Fruit fly (Drosophila melanogaster) whole organism, embryonic: ENCODE data around the gene Abca3.

Experiments used
- Abd-B ChIP-seq: fragments of 200-800 bp; sonication (Bioruptor generic); optimal IDR thresholded peaks from 2 replicates; lab custom pipeline; 2018; ENCODE audit warnings: missing biosample characterization, mild to moderate bottlenecking, missing genetic modification characterization, moderate library complexity
- CG10267 ChIP-seq: fragments of 200-800 bp; sonication (Bioruptor generic); optimal IDR thresholded peaks from 2 replicates; lab custom pipeline; 2018; ENCODE audit warnings: missing biosample characterization, mild to moderate bottlenecking, missing genetic modification characterization, moderate library complexity
- CG10366 ChIP-seq: fragments of 200-800 bp; sonication (Bioruptor generic); IDR thresholded peaks from 2 replicates; pipeline ENCODE4 v1.3.6; 2022; ENCODE audit warnings: missing biosample characterization, missing genetic modification characterization
- CG10543 ChIP-seq: fragments of 200-800 bp; sonication (Bioruptor generic); optimal IDR thresholded peaks from 3 replicates; lab custom pipeline; 2017; ENCODE audit warnings: missing biosample characterization, mild to moderate bottlenecking, missing genetic modification characterization, moderate library complexity
- CG11560 ChIP-seq: fragments of 200-800 bp; sonication (Bioruptor generic); IDR thresholded peaks from 3 replicates; pipeline ENCODE4 v1.3.6; 2022; ENCODE audit warnings: missing biosample characterization, missing genetic modification characterization
- CG14965 ChIP-seq: fragments of 200-800 bp; sonication (Bioruptor generic); optimal IDR thresholded peaks from 2 replicates; lab custom pipeline; 2016; ENCODE audit warnings: missing biosample characterization, missing genetic modification characterization, borderline replicate concordance
- CG18011 ChIP-seq: fragments of 200-800 bp; sonication (Bioruptor generic); optimal IDR thresholded peaks from 2 replicates; lab custom pipeline; 2017; ENCODE audit warnings: missing biosample characterization, missing genetic modification characterization, mild to moderate bottlenecking, moderate library complexity, missing genotype
- CG18599 ChIP-seq: fragments of 200-800 bp; sonication (Bioruptor generic); optimal IDR thresholded peaks from 3 replicates; lab custom pipeline; 2017; ENCODE audit warnings: missing biosample characterization, missing genetic modification characterization, mild to moderate bottlenecking, moderate library complexity, missing genetic modification reagents
- CG18764 ChIP-seq: fragments of 200-800 bp; sonication (Bioruptor generic); optimal IDR thresholded peaks from 3 replicates; lab custom pipeline; 2016; ENCODE audit warnings: missing biosample characterization, missing genetic modification characterization
- CG3163 ChIP-seq: fragments of 200-800 bp; sonication (Bioruptor generic); optimal IDR thresholded peaks from 3 replicates; lab custom pipeline; 2016; ENCODE audit warnings: missing biosample characterization, missing genetic modification characterization
- CG33557 ChIP-seq: fragments of 200-800 bp; sonication (Bioruptor generic); optimal IDR thresholded peaks from 2 replicates; lab custom pipeline; 2019; ENCODE audit warnings: missing biosample characterization, mild to moderate bottlenecking, missing genetic modification characterization, moderate library complexity
- CG42726 ChIP-seq: fragments of 200-800 bp; sonication (Bioruptor generic); IDR thresholded peaks from 2 replicates; pipeline ENCODE4 v1.3.6; 2022; ENCODE audit warnings: missing biosample characterization, missing genetic modification characterization; ENCODE audit not compliant: partially characterized antibody
- CG43689 ChIP-seq: fragments of 200-800 bp; sonication (Bioruptor generic); IDR thresholded peaks from 2 replicates; pipeline ENCODE4 v1.3.6; 2022; ENCODE audit warnings: missing biosample characterization, missing genetic modification characterization
- CG6791 ChIP-seq: fragments of 200-800 bp; sonication (Bioruptor generic); IDR thresholded peaks from 3 replicates; pipeline ENCODE4 v1.3.6; 2022; ENCODE audit warnings: missing biosample characterization, missing genetic modification characterization; ENCODE audit not compliant: partially characterized antibody
- CG9876 ChIP-seq: fragments of 200-800 bp; sonication (Bioruptor generic); optimal IDR thresholded peaks from 2 replicates; lab custom pipeline; 2016; ENCODE audit warnings: missing biosample characterization, missing genetic modification characterization
- D ChIP-seq, 2 experiments: fragments of 200-800 bp in 1 of 2; fragments of >200 bp in 1 of 2; sonication (Bioruptor generic) in 1 of 2; optimal IDR thresholded peaks; 2 replicates in 1 of 2; 3 replicates in 1 of 2; lab custom pipeline; 2017; ENCODE audit warnings: mild to moderate bottlenecking in 1 of 2, missing biosample characterization in 1 of 2, missing genetic modification characterization in 1 of 2, missing genetic modification reagents in 1 of 2
- Dad ChIP-seq: fragments of 200-800 bp; sonication (Bioruptor generic); optimal IDR thresholded peaks from 3 replicates; lab custom pipeline; 2016; ENCODE audit warnings: missing biosample characterization, missing genetic modification characterization
- Doc3 ChIP-seq: fragments of 200-800 bp; sonication (Bioruptor generic); IDR thresholded peaks from 3 replicates; pipeline ENCODE4 v1.3.6; 2022; ENCODE audit warnings: missing biosample characterization, missing genetic modification characterization; ENCODE audit not compliant: partially characterized antibody
- Eip74EF ChIP-seq, 2 experiments: fragments of 200-800 bp in 1 of 2; fragments of >200 bp in 1 of 2; sonication (Bioruptor generic) in 1 of 2; optimal IDR thresholded peaks; 2 replicates each; lab custom pipeline; 2017 to 2019; ENCODE audit warnings: missing biosample characterization in 2 of 2, missing genetic modification characterization in 2 of 2, mild to moderate bottlenecking in 1 of 2, moderate library complexity in 1 of 2
- Hmx ChIP-seq: fragments of 200-800 bp; sonication (Bioruptor generic); optimal IDR thresholded peaks from 2 replicates; lab custom pipeline; 2016; ENCODE audit warnings: missing biosample characterization, missing genetic modification characterization
- MESR4 ChIP-seq: fragments of 200-800 bp; sonication (Bioruptor generic); optimal IDR thresholded peaks from 2 replicates; lab custom pipeline; 2018; ENCODE audit warnings: missing biosample characterization, mild to moderate bottlenecking, missing genetic modification characterization, moderate library complexity
- Med ChIP-seq: fragments of 200-800 bp; sonication (Bioruptor generic); peaks from one replicate; lab custom pipeline; 2016; ENCODE audit warnings: missing biosample characterization, missing genetic modification characterization, mild to moderate bottlenecking, inconsistent platforms, moderate library complexity
- NK7.1 ChIP-seq: fragments of 200-800 bp; sonication (Bioruptor generic); optimal IDR thresholded peaks from 3 replicates; lab custom pipeline; 2016; ENCODE audit warnings: missing biosample characterization, missing genetic modification characterization
- Nf-YA ChIP-seq: fragments of 200-800 bp; sonication (Bioruptor generic); IDR thresholded peaks from 2 replicates; pipeline ENCODE4 v1.3.6; 2022; ENCODE audit warnings: missing biosample characterization, missing genetic modification characterization
- NfI ChIP-seq: fragments of 200-800 bp; sonication (Bioruptor generic); optimal IDR thresholded peaks from 3 replicates; lab custom pipeline; 2018; ENCODE audit warnings: missing biosample characterization, mild to moderate bottlenecking, missing genetic modification characterization, moderate library complexity
- Sin3A ChIP-seq: fragments of >200 bp; optimal IDR thresholded peaks from 2 replicates; lab custom pipeline; 2018
- Usf ChIP-seq: fragments of 200-800 bp; sonication (Bioruptor generic); optimal IDR thresholded peaks from 2 replicates; lab custom pipeline; 2017; ENCODE audit warnings: missing genotype, missing biosample characterization, missing genetic modification characterization
- al ChIP-seq: fragments of 200-800 bp; sonication (Bioruptor generic); IDR thresholded peaks from 2 replicates; pipeline ENCODE4 v1.3.6; 2022; ENCODE audit warnings: missing biosample characterization, missing genetic modification characterization
- bab2 ChIP-seq: fragments of 200-800 bp; sonication (Bioruptor generic); optimal IDR thresholded peaks from 2 replicates; lab custom pipeline; 2016; ENCODE audit warnings: missing biosample characterization, missing genetic modification characterization
- cad ChIP-seq: fragments of >200 bp; optimal IDR thresholded peaks from 2 replicates; lab custom pipeline; 2017; ENCODE audit warnings: missing biosample characterization, missing genetic modification characterization
- chm ChIP-seq: fragments of 200-800 bp; sonication (Bioruptor generic); IDR thresholded peaks from 2 replicates; pipeline ENCODE4 v1.3.6; 2022; ENCODE audit warnings: missing biosample characterization, missing genetic modification characterization
- crp ChIP-seq, 2 experiments: fragments of 200-800 bp; sonication (Bioruptor generic); optimal IDR thresholded peaks; 2 replicates in 1 of 2; 3 replicates in 1 of 2; lab custom pipeline; 2017; ENCODE audit warnings: missing biosample characterization in 2 of 2, missing genetic modification characterization in 2 of 2, mild to moderate bottlenecking in 1 of 2, moderate library complexity in 1 of 2
- dmrt99B ChIP-seq: fragments of 200-800 bp; sonication (Bioruptor generic); optimal IDR thresholded peaks from 2 replicates; lab custom pipeline; 2018; ENCODE audit warnings: missing biosample characterization, mild to moderate bottlenecking, missing genetic modification characterization, moderate library complexity
- esg ChIP-seq: fragments of 200-800 bp; sonication (Bioruptor generic); conservative IDR thresholded peaks from 2 replicates; pipeline ENCODE4 v1.3.6; 2022; ENCODE audit warnings: missing biosample characterization, missing genetic modification characterization
- ewg ChIP-seq: fragments of 200-800 bp; sonication (Bioruptor generic); optimal IDR thresholded peaks from 3 replicates; lab custom pipeline; 2017; ENCODE audit warnings: mild to moderate bottlenecking, missing biosample characterization, missing genetic modification reagents, missing genetic modification characterization
- fd102C ChIP-seq: fragments of 200-800 bp; sonication (Bioruptor generic); optimal IDR thresholded peaks from 2 replicates; lab custom pipeline; 2018; ENCODE audit warnings: missing biosample characterization, mild to moderate bottlenecking, missing genetic modification characterization, moderate library complexity
- fd96Cb ChIP-seq: fragments of 200-800 bp; sonication (Bioruptor generic); optimal IDR thresholded peaks from 2 replicates; lab custom pipeline; 2018; ENCODE audit warnings: missing biosample characterization, mild to moderate bottlenecking, missing genetic modification characterization, moderate library complexity
- fu2 ChIP-seq: fragments of 200-800 bp; sonication (Bioruptor generic); optimal IDR thresholded peaks from 2 replicates; lab custom pipeline; 2016; ENCODE audit warnings: missing biosample characterization, missing genetic modification characterization
- gsb ChIP-seq: fragments of 200-800 bp; sonication (Bioruptor generic); IDR thresholded peaks from 2 replicates; pipeline ENCODE4 v1.3.6; 2022; ENCODE audit warnings: missing biosample characterization, missing genetic modification characterization
- lov ChIP-seq, 2 experiments: fragments of 200-800 bp in 1 of 2; fragments of >200 bp in 1 of 2; sonication (Bioruptor generic) in 1 of 2; IDR thresholded peaks in 1 of 2; optimal IDR thresholded peaks in 1 of 2; 2 replicates in 1 of 2; 3 replicates in 1 of 2; pipeline versions ENCODE4 v1.3.6 to Lab custom; 2017 to 2022; ENCODE audit warnings: missing biosample characterization in 1 of 2, missing genetic modification characterization in 1 of 2
- maf-S ChIP-seq: fragments of 200-800 bp; sonication (Bioruptor generic); optimal IDR thresholded peaks from 2 replicates; lab custom pipeline; 2016; ENCODE audit warnings: missing biosample characterization, missing genetic modification characterization
- mam ChIP-seq: fragments of 200-800 bp; sonication (Bioruptor generic); optimal IDR thresholded peaks from 3 replicates; lab custom pipeline; 2016; ENCODE audit warnings: missing biosample characterization, missing genetic modification characterization
- odd ChIP-seq: fragments of 200-800 bp; sonication (Bioruptor generic); optimal IDR thresholded peaks from 2 replicates; lab custom pipeline; 2017; ENCODE audit warnings: missing biosample characterization, mild to moderate bottlenecking, missing genetic modification characterization
- onecut ChIP-seq: fragments of 200-800 bp; sonication (Bioruptor generic); IDR thresholded peaks from 2 replicates; pipeline ENCODE4 v1.3.6; 2022; ENCODE audit warnings: missing biosample characterization, missing genetic modification characterization
- pfk ChIP-seq: fragments of 200-800 bp; sonication (Bioruptor generic); optimal IDR thresholded peaks from 2 replicates; lab custom pipeline; 2018; ENCODE audit warnings: missing biosample characterization, mild to moderate bottlenecking, missing genetic modification characterization, moderate library complexity
- rib ChIP-seq: fragments of 200-800 bp; sonication (Bioruptor generic); IDR thresholded peaks from 2 replicates; pipeline ENCODE4 v1.3.6; 2022; ENCODE audit warnings: missing biosample characterization, missing genetic modification characterization
- slou ChIP-seq: fragments of 200-800 bp; sonication (Bioruptor generic); optimal IDR thresholded peaks from 3 replicates; lab custom pipeline; 2016; ENCODE audit warnings: missing biosample characterization, missing genetic modification characterization

Gene Abca3

dm6 chrX:21306485-21307142, at the start of gene Abca3 (continued):
- TF ChIP-seq MESR4 = peak; percentile 1
- peak; percentile 2 for TF ChIP-seq bab2 (GFP tag; lab: Kevin White, UChicago)
- no peak for TF ChIP-seq CG14965 (GFP tag; lab: Kevin White, UChicago)
- TF ChIP-seq slou (GFP tag; lab: Kevin White, UChicago) = no peak
- TF ChIP-seq pfk (GFP tag; lab: Kevin White, UChicago) = peak; percentile 58
- peak; percentile 55 for TF ChIP-seq CG10267 (tag; lab: Kevin White, UChicago)
- TF ChIP-seq Abd-B = peak; percentile 17
- no peak for TF ChIP-seq Nf-YA (GFP tag; lab: Robert Waterston, UW)
- no peak for TF ChIP-seq D (optimal IDR thresholded peaks at IDR 0.05; lab: Kevin White, UChicago)
- peak; percentile 39 for TF ChIP-seq D (GFP tag; optimal IDR thresholded peaks at IDR 0.05; lab: Kevin White, UChicago)
- peak; percentile 55 for TF ChIP-seq CG33557 (GFP tag; lab: Kevin White, UChicago)
- peak; percentile 84 for TF ChIP-seq CG18599 (GFP tag; lab: Kevin White, UChicago)
- no peak for TF ChIP-seq CG9876 (GFP tag; lab: Kevin White, UChicago)
- TF ChIP-seq CG18011 (GFP tag; lab: Kevin White, UChicago) = no peak
- no peak; the same call in 1 of the 2 replicates for TF ChIP-seq gsb (GFP tag; lab: Robert Waterston, UW)
- peak; percentile 87 for TF ChIP-seq CG3163 (GFP tag; lab: Kevin White, UChicago)
- TF ChIP-seq Sin3A (lab: Kevin White, UChicago) = peak; percentile 38
- peak; percentile 4 for TF ChIP-seq CG18764
- TF ChIP-seq Eip74EF (GFP tag; optimal IDR thresholded peaks at IDR 0.05; lab: Kevin White, UChicago) = peak in 1 of 2 experiments; percentile 17
- TF ChIP-seq fd96Cb (tag; lab: Kevin White, UChicago) = peak; percentile 29
- 0 out of 3 replicates have a peak, but pooled peaks have one; percentile 39 for TF ChIP-seq CG6791
- peak; percentile 37 for TF ChIP-seq maf-S (GFP tag; lab: Kevin White, UChicago)
- no peak for TF ChIP-seq fd102C (GFP tag; lab: Kevin White, UChicago)
- no peak for TF ChIP-seq dmrt99B (tag; lab: Kevin White, UChicago)
- TF ChIP-seq NfI (GFP tag; lab: Kevin White, UChicago) = peak; percentile 71
- TF ChIP-seq CG42726 = no peak
- TF ChIP-seq CG10366 (GFP tag; lab: Robert Waterston, UW) = peak; percentile 21; the same call in 1 of the 2 replicates
- TF ChIP-seq chm (GFP tag; lab: Robert Waterston, UW) = peak; percentile 40; the same call in 1 of the 2 replicates
- peak; percentile 78 for TF ChIP-seq CG10543
- peak; percentile 41 for TF ChIP-seq fu2
- TF ChIP-seq Hmx = no peak
- peak; percentile 43; the same call in 1 of the 2 replicates for TF ChIP-seq esg
- peak; percentile 38 for TF ChIP-seq odd (GFP tag; lab: Kevin White, UChicago)
- TF ChIP-seq Med (GFP tag; lab: Kevin White, UChicago) = peak; percentile 88
- TF ChIP-seq rib = peak; percentile 61; the same call in 1 of the 2 replicates
- TF ChIP-seq al (GFP tag; lab: Robert Waterston, UW) = peak; percentile 70
- peak; percentile 41; the same call in 1 of the 3 replicates for TF ChIP-seq CG11560 (tag; lab: Robert Waterston, UW)
- no peak for TF ChIP-seq CG43689 (GFP tag; lab: Robert Waterston, UW)
- peak; percentile 11 for TF ChIP-seq ewg (GFP tag; lab: Kevin White, UChicago)
- peak; percentile 32 for TF ChIP-seq Dad
- TF ChIP-seq Doc3 (GFP tag; lab: Robert Waterston, UW) = 0 out of 3 replicates have a peak, but pooled peaks have one; percentile 24
- TF ChIP-seq cad (GFP tag; lab: Kevin White, UChicago) = no peak
- peak; percentile 68 for TF ChIP-seq mam (GFP tag; lab: Kevin White, UChicago)
- no peak for TF ChIP-seq lov (optimal IDR thresholded peaks at IDR 0.05; lab: Kevin White, UChicago)
- TF ChIP-seq lov (GFP tag; IDR thresholded peaks at IDR 0.05; lab: Robert Waterston, UW) = no peak
- TF ChIP-seq Usf = peak; percentile 12
- no peak for TF ChIP-seq NK7.1 (GFP tag; lab: Kevin White, UChicago)
- no peak for TF ChIP-seq onecut (GFP tag; lab: Robert Waterston, UW)
- peak in 1 of 2 experiments; percentile 75 for TF ChIP-seq crp (GFP tag; optimal IDR thresholded peaks at IDR 0.05; lab: Kevin White, UChicago)
